Worm (Caenorhabditis elegans): Measurements from ENCODE around the gene T16H12.13.

DNA sequence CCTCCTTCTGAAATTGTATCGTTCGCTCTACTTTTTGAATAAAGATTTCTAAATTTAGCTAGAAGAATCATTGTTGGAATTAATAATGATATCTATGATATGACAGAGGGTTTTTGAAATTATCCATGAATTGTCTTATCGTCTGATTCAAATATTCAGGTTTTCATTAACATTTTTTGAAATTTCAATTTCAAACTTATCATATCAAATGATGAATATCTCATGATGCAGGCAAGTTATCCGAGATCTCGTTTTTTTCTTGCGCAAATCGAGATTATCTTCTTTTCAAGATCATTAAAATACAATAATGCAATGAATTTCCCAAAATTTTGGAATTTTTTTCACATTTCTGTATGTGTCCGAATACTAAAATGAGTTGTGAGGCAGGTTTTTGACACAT, 12.8 kb downstream of the T16H12.13 start, which contains the start of gene spop-1:
- TF ChIP-seq dao-5 (tag; optimal IDR thresholded peaks at IDR 0.05) (no peak), him-1 (tag; optimal IDR thresholded peaks at IDR 0.05) (no peak), W03F9.2 (tag; optimal IDR thresholded peaks at IDR 0.05) (no peak)
